Worm (Caenorhabditis elegans) whole organism, early embryonic: Measurements from ENCODE around the gene oac-20.

Experiments
- B0310.2 ChIP-seq: sonication (generic microtip); optimal IDR thresholded peaks from 2 replicates; lab custom pipeline; 2016; ENCODE audit warnings: mild to moderate bottlenecking, missing genetic modification characterization, missing compliant biosample characterization
- F13C5.2 ChIP-seq: sonication (generic microtip); optimal IDR thresholded peaks from 2 replicates; lab custom pipeline; 2017; ENCODE audit warnings: mild to moderate bottlenecking, missing genetic modification characterization, inconsistent platforms, missing compliant biosample characterization
- aly-1 ChIP-seq: sonication (generic microtip); optimal IDR thresholded peaks from 2 replicates; lab custom pipeline; 2016; ENCODE audit warnings: missing genetic modification characterization, missing compliant biosample characterization
- ama-1 ChIP-seq: fragments of 150-350 bp; optimal IDR thresholded peaks from 2 replicates; lab custom pipeline; 2014
- ceh-13 ChIP-seq: fragments of 200-800 bp; sonication (Bioruptor generic); optimal IDR thresholded peaks from 2 replicates; lab custom pipeline; 2018; ENCODE audit warnings: mild to moderate bottlenecking, missing genetic modification characterization, missing compliant biosample characterization
- ceh-36 ChIP-seq: sonication (generic microtip); optimal IDR thresholded peaks from 2 replicates; lab custom pipeline; 2016; ENCODE audit warnings: missing genetic modification characterization, inconsistent platforms, missing compliant biosample characterization
- ets-7 ChIP-seq: sonication (generic microtip); optimal IDR thresholded peaks from 2 replicates; lab custom pipeline; 2016; ENCODE audit warnings: missing genotype, missing genetic modification characterization, missing compliant biosample characterization
- flt-1 ChIP-seq: fragments of 200-800 bp; sonication (Bioruptor generic); IDR thresholded peaks from 2 replicates; pipeline ENCODE4 v1.3.6; 2022; ENCODE audit warnings: missing genetic modification characterization, missing compliant biosample characterization
- hmbx-1 ChIP-seq: sonication (generic microtip); optimal IDR thresholded peaks from 2 replicates; lab custom pipeline; 2016; ENCODE audit warnings: mild to moderate bottlenecking, missing genetic modification characterization, missing compliant biosample characterization
- hmg-4 ChIP-seq: fragments of 200-800 bp; sonication (Bioruptor generic); optimal IDR thresholded peaks from 2 replicates; lab custom pipeline; 2018; ENCODE audit warnings: mild to moderate bottlenecking, missing genetic modification characterization, missing compliant biosample characterization
- hnd-1 ChIP-seq: sonication (generic microtip); optimal IDR thresholded peaks from 2 replicates; lab custom pipeline; 2016; ENCODE audit warnings: missing genetic modification characterization, missing compliant biosample characterization
- pes-1 ChIP-seq: fragments of 200-800 bp; sonication (Bioruptor generic); IDR thresholded peaks from 2 replicates; pipeline ENCODE4 v1.3.6; 2022; ENCODE audit warnings: missing genetic modification reagents, missing genetic modification characterization, missing compliant biosample characterization
- scrt-1 ChIP-seq: fragments of 200-800 bp; sonication (Bioruptor generic); IDR thresholded peaks from 2 replicates; pipeline ENCODE4 v1.3.6; 2022; ENCODE audit warnings: missing genetic modification characterization, missing compliant biosample characterization
- sea-1 ChIP-seq: fragments of 200-800 bp; sonication (Bioruptor generic); conservative IDR thresholded peaks from 2 replicates; pipeline ENCODE4 v1.3.6; 2022; ENCODE audit warnings: missing genetic modification characterization, missing compliant biosample characterization
- tbx-11 ChIP-seq: fragments of 200-800 bp; sonication (Bioruptor generic); IDR thresholded peaks from 2 replicates; pipeline ENCODE4 v1.3.6; 2022; ENCODE audit warnings: missing genetic modification characterization, missing compliant biosample characterization
- tbx-37 ChIP-seq: fragments of 200-800 bp; sonication (Bioruptor generic); conservative IDR thresholded peaks from 2 replicates; pipeline ENCODE4 v1.3.6; 2022; ENCODE audit warnings: missing genetic modification reagents, missing genetic modification characterization, missing compliant biosample characterization
- tra-4 ChIP-seq: sonication (generic microtip); optimal IDR thresholded peaks from 2 replicates; lab custom pipeline; 2017; ENCODE audit warnings: missing genetic modification characterization, missing compliant biosample characterization

oac-20 gene

DNA sequence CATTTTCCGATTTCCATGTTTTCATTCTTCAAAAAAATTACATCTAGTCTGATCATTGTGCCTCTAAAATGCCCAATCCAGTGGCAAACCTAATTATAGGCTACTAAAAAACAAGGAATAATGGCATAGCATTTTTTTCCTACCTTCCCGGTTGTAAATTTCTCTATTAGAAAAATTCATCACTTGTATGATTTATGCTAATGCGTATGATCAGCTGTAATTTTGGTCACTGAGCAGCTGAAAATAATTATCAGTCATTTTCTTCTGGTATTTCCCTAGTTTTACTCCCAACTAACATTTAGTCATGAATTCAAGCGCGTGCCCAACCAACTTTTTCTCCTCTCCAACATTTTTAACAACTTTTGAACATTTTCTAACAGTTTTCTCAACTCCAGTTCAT, 23.0 kb upstream of the oac-20 start, which contains the start of gene srh-186:
srh-186 (plus strand) TSS at position 301 of the 400 bp plus-strand sequence.
- TF ChIP-seq ceh-36 (tag; lab: Kevin White, UChicago) (no peak), pes-1 (GFP tag; lab: Robert Waterston, UW) (no peak), hmg-4 (GFP tag; lab: Kevin White, UChicago) (no peak), ama-1 (no peak), F13C5.2 (tag; lab: Kevin White, UChicago) (no peak), sea-1 (GFP tag; lab: Robert Waterston, UW) (no peak), aly-1 (no peak), ets-7 (no peak), ceh-13 (no peak), flt-1 (GFP tag; lab: Robert Waterston, UW) (no peak), tra-4 (tag; lab: Kevin White, UChicago) (no peak), scrt-1 (GFP tag; lab: Robert Waterston, UW) (no peak)

DNA sequence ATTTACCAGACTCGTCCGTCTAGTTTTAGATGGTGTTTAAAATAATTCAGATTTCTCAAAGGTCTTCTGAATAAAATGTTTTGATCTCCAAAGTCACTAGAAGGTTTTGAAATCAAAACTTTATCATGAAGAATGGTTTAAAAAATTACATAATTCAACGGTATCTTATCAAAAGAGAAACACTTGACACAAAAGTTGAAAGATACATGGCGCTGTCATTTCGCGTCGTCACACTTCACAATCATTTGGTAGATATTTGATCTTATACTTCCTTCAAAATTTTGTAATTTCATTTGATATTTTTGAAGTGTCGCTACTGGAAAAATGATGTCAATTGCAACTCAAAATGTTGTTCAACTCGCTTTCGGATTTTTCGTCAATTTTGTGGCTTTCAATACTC, 21.4 kb upstream of the oac-20 start, which contains the start of gene F36G9.3:
F36G9.3 (plus strand) TSS at position 301 of the 400 bp plus-strand sequence.
- TF ChIP-seq tbx-37 (GFP tag; lab: Robert Waterston, UW) (no peak), ama-1 (no peak), ceh-36 (tag; lab: Kevin White, UChicago) (no peak), tbx-11 (GFP tag; lab: Robert Waterston, UW) (no peak), ets-7 (no peak), B0310.2 (tag; lab: Kevin White, UChicago) (no peak), F13C5.2 (tag; lab: Kevin White, UChicago) (no peak), hmbx-1 (tag; lab: Kevin White, UChicago) (no peak), ceh-13 (no peak), hnd-1 (tag; lab: Kevin White, UChicago) (no peak), tra-4 (tag; lab: Kevin White, UChicago) (no peak), scrt-1 (GFP tag; lab: Robert Waterston, UW) (no peak), pes-1 (GFP tag; lab: Robert Waterston, UW) (no peak), aly-1 (no peak), hmg-4 (GFP tag; lab: Kevin White, UChicago) (no peak), sea-1 (GFP tag; lab: Robert Waterston, UW) (no peak), flt-1 (GFP tag; lab: Robert Waterston, UW) (no peak)

DNA sequence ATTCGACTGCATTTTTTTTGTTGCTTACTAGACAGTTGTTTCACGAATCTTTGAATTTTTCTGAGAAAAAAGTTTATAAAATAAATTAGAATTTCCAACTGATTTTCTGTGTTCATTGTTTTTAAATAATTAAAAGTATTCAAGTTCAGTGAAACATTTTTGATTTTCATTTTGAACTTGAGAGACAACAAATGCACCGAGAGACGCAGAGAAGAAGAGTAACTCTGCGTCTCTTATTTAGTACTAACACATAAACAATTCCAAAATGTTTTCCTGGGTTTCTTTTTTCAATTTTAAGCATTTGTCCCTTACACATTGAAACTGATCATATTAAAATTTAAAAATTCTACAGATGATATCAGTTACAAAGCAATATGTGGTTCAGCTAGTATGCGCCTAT, 19.1 kb upstream of the oac-20 start:
- no peak for TF ChIP-seq ceh-13
- TF ChIP-seq flt-1 (GFP tag; lab: Robert Waterston, UW): no peak
- no peak for TF ChIP-seq ceh-36 (tag; lab: Kevin White, UChicago)
- no peak for TF ChIP-seq ama-1
- TF ChIP-seq pes-1 (GFP tag; lab: Robert Waterston, UW): no peak
- TF ChIP-seq tra-4 (tag; lab: Kevin White, UChicago): no peak
- TF ChIP-seq sea-1 (GFP tag; lab: Robert Waterston, UW): no peak

DNA sequence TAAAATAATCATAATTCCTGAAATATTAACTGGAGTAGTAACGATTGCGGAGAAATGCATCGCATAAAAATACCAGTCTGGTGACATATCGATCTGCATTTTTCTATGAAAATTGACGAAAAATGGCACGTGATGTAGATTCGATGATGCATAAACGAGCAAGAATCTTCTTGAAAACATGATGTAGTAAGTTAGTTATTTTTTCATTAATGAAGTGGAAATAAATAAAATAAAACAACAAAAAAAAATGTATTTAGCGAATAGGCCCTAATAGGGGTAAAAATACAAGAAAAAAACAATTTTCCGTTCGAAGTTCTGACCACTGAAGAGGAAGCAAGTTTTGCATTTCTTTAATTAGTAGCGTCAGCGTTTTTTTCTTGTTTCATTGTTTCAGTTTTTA, 13.4 kb upstream of the oac-20 start, which contains the start of gene sri-2:
sri-2 (minus strand) TSS at position 101 of the 400 bp plus-strand sequence.
- TF ChIP-seq hmbx-1 (tag; lab: Kevin White, UChicago): no peak
- TF ChIP-seq tbx-11 (GFP tag; lab: Robert Waterston, UW): no peak
- no peak for TF ChIP-seq B0310.2 (tag; lab: Kevin White, UChicago)
- no peak for TF ChIP-seq ets-7
- no peak for TF ChIP-seq ama-1
- no peak for TF ChIP-seq hnd-1 (tag; lab: Kevin White, UChicago)
- no peak for TF ChIP-seq tra-4 (tag; lab: Kevin White, UChicago)
- no peak for TF ChIP-seq sea-1 (GFP tag; lab: Robert Waterston, UW)
- TF ChIP-seq flt-1 (GFP tag; lab: Robert Waterston, UW): no peak
- no peak for TF ChIP-seq pes-1 (GFP tag; lab: Robert Waterston, UW)
- no peak for TF ChIP-seq tbx-37 (GFP tag; lab: Robert Waterston, UW)

DNA sequence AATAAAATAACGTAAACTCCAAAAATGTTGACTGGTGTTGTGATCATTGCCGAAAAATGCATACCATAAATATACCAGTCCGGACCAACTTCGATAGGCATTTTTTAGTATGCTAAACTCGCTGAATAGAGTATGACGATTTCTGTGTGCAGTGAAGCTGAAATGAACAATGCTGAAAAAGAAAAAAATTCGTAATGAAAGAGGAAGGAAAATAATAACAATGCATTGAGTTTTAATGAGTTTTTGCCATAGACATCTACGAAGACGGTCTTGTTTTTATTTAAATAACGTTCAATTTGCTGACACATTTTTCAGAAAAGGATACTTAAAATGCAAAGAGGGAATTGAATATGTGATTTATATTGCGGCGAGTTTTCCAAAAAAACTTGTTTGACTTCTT, 11.0 kb upstream of the oac-20 start, which contains the start of gene sri-1:
sri-1 (minus strand) TSS at position 101 of the 400 bp plus-strand sequence.
- TF ChIP-seq scrt-1 (GFP tag; lab: Robert Waterston, UW) (no peak), tra-4 (tag; lab: Kevin White, UChicago) (no peak), tbx-11 (GFP tag; lab: Robert Waterston, UW) (no peak), hnd-1 (tag; lab: Kevin White, UChicago) (no peak), B0310.2 (tag; lab: Kevin White, UChicago) (no peak), tbx-37 (GFP tag; lab: Robert Waterston, UW) (no peak), pes-1 (GFP tag; lab: Robert Waterston, UW) (no peak), F13C5.2 (tag; lab: Kevin White, UChicago) (no peak), ceh-13 (no peak), flt-1 (GFP tag; lab: Robert Waterston, UW) (no peak), ama-1 (no peak), sea-1 (GFP tag; lab: Robert Waterston, UW) (no peak), ceh-36 (tag; lab: Kevin White, UChicago) (no peak), ets-7 (no peak), aly-1 (no peak), hmg-4 (GFP tag; lab: Kevin White, UChicago) (no peak)

DNA sequence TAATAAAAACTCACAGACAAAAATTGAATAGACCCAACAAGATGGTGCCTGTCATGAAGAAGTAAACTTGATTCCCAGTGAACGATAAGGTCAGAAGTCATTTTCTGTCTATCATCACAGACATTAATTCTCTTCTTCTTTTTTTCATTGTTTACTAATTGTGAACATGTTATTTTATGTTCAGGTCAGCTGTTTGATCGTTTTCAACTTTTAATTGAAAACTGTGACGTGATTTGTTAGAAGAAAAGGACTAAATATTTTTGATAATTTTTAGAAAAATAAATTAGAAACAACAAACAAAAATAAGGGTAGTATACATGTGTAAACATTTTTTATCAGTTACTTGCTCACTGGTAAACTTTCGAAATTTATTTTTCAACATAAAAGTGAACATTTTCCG, 8.9 kb upstream of the oac-20 start, which contains the start of gene F36G9.7:
F36G9.7 (minus strand) TSS at position 101 of the 400 bp plus-strand sequence.
- no peak for TF ChIP-seq B0310.2 (tag; lab: Kevin White, UChicago)
- no peak for TF ChIP-seq tbx-37 (GFP tag; lab: Robert Waterston, UW)

DNA sequence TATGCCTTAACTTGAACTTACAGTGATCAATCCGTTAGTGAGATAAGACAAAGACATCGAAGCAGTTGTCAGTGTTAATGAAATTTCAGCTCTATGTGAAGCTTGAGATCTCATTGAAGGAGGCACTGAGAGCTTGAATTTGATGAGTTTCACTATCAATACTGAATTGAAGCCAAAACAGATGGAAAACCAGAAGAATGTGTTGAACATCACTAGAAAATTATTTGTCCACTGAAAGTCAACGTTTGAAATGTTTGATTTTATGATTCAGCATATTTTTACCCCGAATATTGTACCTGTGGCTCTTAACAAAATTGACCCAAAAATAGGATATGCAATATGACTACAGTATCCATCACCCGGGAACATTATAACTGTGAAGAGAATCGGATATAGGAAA, 7.7 kb upstream of the oac-20 start:
- no peak for TF ChIP-seq aly-1
- no peak for TF ChIP-seq flt-1 (GFP tag; lab: Robert Waterston, UW)
- TF ChIP-seq hnd-1 (tag; lab: Kevin White, UChicago): no peak
- no peak for TF ChIP-seq ama-1
- no peak for TF ChIP-seq hmbx-1 (tag; lab: Kevin White, UChicago)

DNA sequence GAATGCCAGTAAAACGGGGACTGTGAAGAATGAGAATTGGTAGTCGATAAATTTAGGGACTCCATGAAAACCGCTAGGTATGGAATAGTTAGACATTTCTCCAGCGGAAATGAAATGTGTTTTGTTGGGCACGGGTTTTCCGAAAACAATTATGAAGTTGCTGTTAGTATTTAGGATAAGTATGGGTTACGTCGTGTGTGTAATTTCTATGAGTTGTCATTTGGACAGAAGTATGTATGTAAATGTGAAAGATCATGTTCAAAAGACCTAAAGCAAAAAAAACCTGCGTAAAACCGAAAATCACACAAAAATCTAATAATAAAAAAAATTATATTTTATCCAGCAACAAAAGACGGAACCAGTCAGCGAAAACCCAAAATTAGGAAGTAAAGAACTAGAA, 6.0 kb upstream of the oac-20 start, which contains the start of gene sru-23:
sru-23 (minus strand) TSS at position 101 of the 400 bp plus-strand sequence.
- TF ChIP-seq F13C5.2 (tag; lab: Kevin White, UChicago): no peak
- TF ChIP-seq flt-1 (GFP tag; lab: Robert Waterston, UW): no peak
- TF ChIP-seq sea-1 (GFP tag; lab: Robert Waterston, UW): no peak
- no peak for TF ChIP-seq hmg-4 (GFP tag; lab: Kevin White, UChicago)
- no peak for TF ChIP-seq hnd-1 (tag; lab: Kevin White, UChicago)
- no peak for TF ChIP-seq aly-1
- no peak for TF ChIP-seq ama-1
- no peak for TF ChIP-seq tbx-11 (GFP tag; lab: Robert Waterston, UW)
- TF ChIP-seq ceh-36 (tag; lab: Kevin White, UChicago): no peak
- TF ChIP-seq scrt-1 (GFP tag; lab: Robert Waterston, UW): no peak
